Fruit fly (Drosophila melanogaster): Measurements from ENCODE around the gene Bub1.
A peak's percentile ranks its signal among the peaks of the same experiment; 100 is the strongest.

The Bub1 gene

DNA sequence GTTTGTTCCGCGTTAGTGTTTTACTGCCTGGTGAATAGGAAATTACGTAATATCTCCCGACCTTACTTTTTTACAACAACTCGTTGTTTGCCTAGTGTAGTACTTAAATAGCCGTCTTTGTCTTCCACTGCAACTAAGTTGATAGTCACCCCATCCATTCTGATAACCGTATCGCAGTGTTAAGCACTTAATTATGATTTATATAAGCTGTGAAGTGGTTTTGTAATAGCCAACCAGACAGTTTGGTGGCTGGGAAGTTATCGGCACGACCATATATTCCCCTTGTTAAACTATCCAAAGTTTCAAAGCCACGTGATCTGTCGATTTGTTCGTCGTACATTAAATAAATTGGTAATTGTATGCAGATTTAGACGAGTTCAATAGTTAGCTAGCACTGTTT, 25.7 kb downstream of the Bub1 start:
- TF ChIP-seq br (GFP tag; optimal IDR thresholded peaks at IDR 0.05) (no peak), GATAd (GFP tag; optimal IDR thresholded peaks at IDR 0.05) (no peak), jim (GFP tag; optimal IDR thresholded peaks at IDR 0.05) (no peak), dmrt93B (GFP tag; optimal IDR thresholded peaks at IDR 0.05) (no peak), Hr83 (GFP tag; optimal IDR thresholded peaks at IDR 0.05; ENCODE audit: poor library complexity, severe bottlenecking) (no peak), Abd-B (GFP tag; optimal IDR thresholded peaks at IDR 0.05) (no peak)

DNA sequence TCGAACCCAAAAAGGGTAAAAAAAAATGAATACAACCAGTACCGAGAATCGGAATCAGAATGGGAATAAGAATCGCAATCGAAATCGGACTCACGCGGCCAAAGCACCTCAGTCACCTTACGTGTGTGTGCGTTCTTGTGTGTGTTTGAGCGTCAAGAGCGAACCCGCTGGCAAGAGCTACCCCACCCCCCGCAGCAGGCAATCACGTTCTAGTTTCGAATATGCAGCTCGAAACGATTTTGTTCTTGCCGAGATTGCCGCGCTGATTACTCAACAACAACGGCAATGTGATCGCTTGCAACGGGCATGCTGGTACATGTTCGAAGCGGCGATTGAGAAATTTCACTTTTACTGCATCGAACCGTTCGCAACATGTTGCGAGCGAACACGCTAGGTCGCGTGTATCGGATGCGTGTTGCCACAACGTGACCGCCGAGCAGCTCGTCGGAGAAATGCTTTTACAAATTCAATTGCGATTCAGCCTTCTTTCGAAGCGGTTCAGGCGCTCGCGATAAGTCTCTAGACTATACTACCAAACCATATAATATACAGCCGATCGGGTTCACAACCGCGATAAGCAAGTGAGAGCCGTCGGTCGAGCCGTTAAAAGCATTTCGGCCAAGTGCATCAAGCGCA, 26.7 kb downstream of the Bub1 start:
- TF ChIP-seq CrebA (GFP tag; optimal IDR thresholded peaks at IDR 0.05; ENCODE audit: borderline replicate concordance) (peak; percentile 80), N (GFP tag; optimal IDR thresholded peaks at IDR 0.05) (peak; percentile 6), Vsx2 (GFP tag; optimal IDR thresholded peaks at IDR 0.05; ENCODE audit: partially characterized antibody) (peak; percentile 3), Sp1 (GFP tag; optimal IDR thresholded peaks at IDR 0.05) (peak; percentile 33), sage (GFP tag; optimal IDR thresholded peaks at IDR 0.05) (peak; percentile 11), CG32264 (GFP tag; optimal IDR thresholded peaks at IDR 0.05) (no peak), br (GFP tag; optimal IDR thresholded peaks at IDR 0.05) (peak; percentile 65), dmrt93B (GFP tag; optimal IDR thresholded peaks at IDR 0.05) (no peak), psq (GFP tag; optimal IDR thresholded peaks at IDR 0.05) (peak; percentile 80), Rel (GFP tag; optimal IDR thresholded peaks at IDR 0.05) (peak; percentile 73), Rel (tag; optimal IDR thresholded peaks at IDR 0.05) (peak; percentile 78), CG9705 (GFP tag; optimal IDR thresholded peaks at IDR 0.05) (no peak), Jra (GFP tag; optimal IDR thresholded peaks at IDR 0.05) (peak; percentile 25), fru (GFP tag; optimal IDR thresholded peaks at IDR 0.05) (peak; percentile 45), ey (GFP tag; optimal IDR thresholded peaks at IDR 0.05) (peak; percentile 13), foxo (GFP tag; optimal IDR thresholded peaks at IDR 0.05) (peak in 1 of 2 experiments; percentile 20), Dif (GFP tag; optimal IDR thresholded peaks at IDR 0.05; ENCODE audit: partially characterized antibody) (no peak), OdsH (GFP tag; optimal IDR thresholded peaks at IDR 0.05) (peak; percentile 35), rgr (GFP tag; optimal IDR thresholded peaks at IDR 0.05) (peak; percentile 35), pan (optimal IDR thresholded peaks at IDR 0.05) (no peak), Abd-B (GFP tag; optimal IDR thresholded peaks at IDR 0.05) (no peak), dsf (GFP tag; optimal IDR thresholded peaks at IDR 0.05; ENCODE audit: borderline replicate concordance) (no peak), dl (GFP tag; optimal IDR thresholded peaks at IDR 0.05; ENCODE audit: insufficient read depth in 1 of 2, partially characterized antibody in 2 of 2) (peak in 1 of 2 experiments; percentile 11), Hnf4 (GFP tag; optimal IDR thresholded peaks at IDR 0.05) (peak; percentile 4), Dfd (GFP tag; optimal IDR thresholded peaks at IDR 0.05) (no peak), Mio (GFP tag; optimal IDR thresholded peaks at IDR 0.05) (peak; percentile 5), Hr83 (GFP tag; optimal IDR thresholded peaks at IDR 0.05; ENCODE audit: poor library complexity, severe bottlenecking) (peak; percentile 22), Myc (optimal IDR thresholded peaks at IDR 0.05) (no peak), brk (GFP tag; optimal IDR thresholded peaks at IDR 0.05) (peak; percentile 20), jim (GFP tag; optimal IDR thresholded peaks at IDR 0.05) (peak; percentile 71), HLH106 (tag; optimal IDR thresholded peaks at IDR 0.05) (no peak), h (GFP tag; optimal IDR thresholded peaks at IDR 0.05) (peak; percentile 80), sv (GFP tag; optimal IDR thresholded peaks at IDR 0.05) (no peak), lola (GFP tag; optimal IDR thresholded peaks at IDR 0.05) (no peak), woc (GFP tag; optimal IDR thresholded peaks at IDR 0.05) (no peak), tai (GFP tag; optimal IDR thresholded peaks at IDR 0.05) (peak; percentile 64), GATAd (GFP tag; optimal IDR thresholded peaks at IDR 0.05) (no peak), usp (GFP tag; optimal IDR thresholded peaks at IDR 0.05) (no peak), Hr78 (GFP tag; optimal IDR thresholded peaks at IDR 0.05) (no peak)
